Fruit fly (Drosophila melanogaster): ENCODE results near the gene Hsp83.

The Hsp83 gene

dm6 chr3L:3244244-3245144 is 51.7 kb downstream of the Hsp83 start, which contains the start of gene CG12078:
Gene CG12078, minus strand, starts transcription at chr3L:3244294.
- TF ChIP-seq Dll (optimal IDR thresholded peaks at IDR 0.05) (no peak), EcR (GFP tag; optimal IDR thresholded peaks at IDR 0.05) (no peak), psq (optimal IDR thresholded peaks at IDR 0.05) (no peak), pan (optimal IDR thresholded peaks at IDR 0.05) (no peak), CG8478 (optimal IDR thresholded peaks at IDR 0.05) (no peak), usp (GFP tag; optimal IDR thresholded peaks at IDR 0.05) (no peak)

dm6 chr3L:3245189-3245588 is 52.4 kb downstream of the Hsp83 start:
- no peak for TF ChIP-seq usp (GFP tag; optimal IDR thresholded peaks at IDR 0.05)
- no peak for TF ChIP-seq psq (optimal IDR thresholded peaks at IDR 0.05)
- no peak for TF ChIP-seq Dll (optimal IDR thresholded peaks at IDR 0.05)
- no peak for TF ChIP-seq CG8478 (optimal IDR thresholded peaks at IDR 0.05)
- TF ChIP-seq pan (optimal IDR thresholded peaks at IDR 0.05), result no peak
- no peak for TF ChIP-seq EcR (GFP tag; optimal IDR thresholded peaks at IDR 0.05)

Data from whole organism.